Worm (Caenorhabditis elegans) whole organism, young adult: Measurements from ENCODE around the gene pgl-2.

ENCODE experiments used
- B0336.3 ChIP-seq: fragments of 200-800 bp; sonication (Bioruptor generic); IDR thresholded peaks from 2 replicates; pipeline ENCODE4 v1.3.6; 2022; ENCODE audit warnings: missing genetic modification characterization, missing compliant biosample characterization
- C17E4.6 ChIP-seq: fragments of 200-800 bp; sonication (Bioruptor generic); IDR thresholded peaks from 2 replicates; pipeline ENCODE4 v1.3.6; 2022; ENCODE audit warnings: missing genetic modification reagents, missing genetic modification characterization, missing compliant biosample characterization
- D2030.7 ChIP-seq: fragments of 200-800 bp; sonication (Bioruptor generic); IDR thresholded peaks from 2 replicates; pipeline ENCODE4 v1.3.6; 2022; ENCODE audit warnings: missing genetic modification reagents, missing genetic modification characterization, missing compliant biosample characterization
- F10E7.11 ChIP-seq: sonication (generic microtip); optimal IDR thresholded peaks from 2 replicates; lab custom pipeline; 2017; ENCODE audit warnings: mild to moderate bottlenecking, missing genetic modification characterization, moderate library complexity, missing compliant biosample characterization
- F22D6.2 ChIP-seq: sonication (generic microtip); optimal IDR thresholded peaks from 2 replicates; lab custom pipeline; 2016; ENCODE audit warnings: mild to moderate bottlenecking, missing genetic modification characterization, missing compliant biosample characterization
- F23B12.7 ChIP-seq: sonication (generic microtip); optimal IDR thresholded peaks from 2 replicates; lab custom pipeline; 2017; ENCODE audit warnings: missing genetic modification characterization, mild to moderate bottlenecking, missing compliant biosample characterization, antibody characterized with exemption, moderate library complexity; ENCODE audit not compliant: insufficient read depth
- F33H1.4 ChIP-seq: fragments of 200-800 bp; sonication (Bioruptor generic); IDR thresholded peaks from 2 replicates; pipeline ENCODE4 v1.3.6; 2022; ENCODE audit warnings: missing genetic modification reagents, missing genetic modification characterization, missing compliant biosample characterization
- F39B2.1 ChIP-seq: fragments of 200-800 bp; sonication (Bioruptor generic); IDR thresholded peaks from 2 replicates; pipeline ENCODE4 v1.3.6; 2022; ENCODE audit warnings: missing genetic modification reagents, missing genetic modification characterization, missing compliant biosample characterization
- F57C9.4 ChIP-seq: sonication (generic microtip); optimal IDR thresholded peaks from 2 replicates; lab custom pipeline; 2017; ENCODE audit warnings: mild to moderate bottlenecking, missing genetic modification characterization, missing compliant biosample characterization
- T07F8.4 ChIP-seq: sonication (generic microtip); optimal IDR thresholded peaks from 2 replicates; lab custom pipeline; 2016; ENCODE audit warnings: mild to moderate bottlenecking, missing genetic modification characterization, moderate library complexity, missing compliant biosample characterization
- Y56A3A.18 ChIP-seq: fragments of 200-800 bp; sonication (Bioruptor generic); IDR thresholded peaks from 2 replicates; pipeline ENCODE4 v1.3.6; 2022; ENCODE audit warnings: missing genetic modification reagents, missing genetic modification characterization, missing compliant biosample characterization
- Y79H2A.3 ChIP-seq: fragments of 200-800 bp; sonication (Bioruptor generic); conservative IDR thresholded peaks from 2 replicates; pipeline ENCODE4 v1.3.6; 2022; ENCODE audit warnings: missing genetic modification reagents, missing genetic modification characterization, missing compliant biosample characterization
- aptf-3 ChIP-seq: fragments of 200-800 bp; sonication (Bioruptor generic); IDR thresholded peaks from 2 replicates; pipeline ENCODE4 v1.3.6; 2022; ENCODE audit warnings: missing genetic modification characterization, missing compliant biosample characterization
- athp-1 ChIP-seq: sonication (generic microtip); optimal IDR thresholded peaks from 2 replicates; lab custom pipeline; 2017; ENCODE audit warnings: mild to moderate bottlenecking, missing genetic modification characterization, missing compliant biosample characterization
- bed-1 ChIP-seq: fragments of 200-800 bp; sonication (Bioruptor generic); IDR thresholded peaks from 2 replicates; pipeline ENCODE4 v1.3.6; 2022; ENCODE audit warnings: missing genetic modification reagents, missing genetic modification characterization, missing compliant biosample characterization
- bed-2 ChIP-seq: fragments of 200-800 bp; sonication (Bioruptor generic); IDR thresholded peaks from 2 replicates; pipeline ENCODE4 v1.3.6; 2022; ENCODE audit warnings: missing genetic modification reagents, missing genetic modification characterization, missing compliant biosample characterization
- ccch-3 ChIP-seq: fragments of 200-800 bp; sonication (Bioruptor generic); optimal IDR thresholded peaks from 2 replicates; lab custom pipeline; 2018; ENCODE audit warnings: mild to moderate bottlenecking, missing genetic modification characterization, missing compliant biosample characterization
- ceh-58 ChIP-seq: fragments of 200-800 bp; sonication (Bioruptor generic); IDR thresholded peaks from 2 replicates; pipeline ENCODE4 v1.3.6; 2022; ENCODE audit warnings: missing genetic modification characterization, missing compliant biosample characterization
- ceh-91 ChIP-seq: fragments of 200-800 bp; sonication (Bioruptor generic); IDR thresholded peaks from 2 replicates; pipeline ENCODE4 v1.3.6; 2022; ENCODE audit warnings: missing genetic modification reagents, missing genetic modification characterization, missing compliant biosample characterization
- chd-7 ChIP-seq: sonication (generic microtip); optimal IDR thresholded peaks from 2 replicates; lab custom pipeline; 2016; ENCODE audit warnings: mild to moderate bottlenecking, missing genetic modification characterization, moderate library complexity, missing compliant biosample characterization
- die-1 ChIP-seq: sonication (generic microtip); optimal IDR thresholded peaks from 2 replicates; lab custom pipeline; 2016; ENCODE audit warnings: missing genotype, mild to moderate bottlenecking, missing genetic modification characterization, missing compliant biosample characterization
- efl-1 ChIP-seq: fragments of 150-350 bp; optimal IDR thresholded peaks from 2 replicates; lab custom pipeline; 2014; ENCODE audit warnings: missing biosample characterization, missing genetic modification reagents, missing genetic modification characterization
- egl-18 ChIP-seq: fragments of 200-800 bp; sonication (Bioruptor generic); IDR thresholded peaks from 2 replicates; pipeline ENCODE4 v1.3.6; 2022; ENCODE audit warnings: missing genetic modification reagents, missing genetic modification characterization, missing compliant biosample characterization
- fkh-3 ChIP-seq: sonication (generic microtip); optimal IDR thresholded peaks from 2 replicates; lab custom pipeline; 2016; ENCODE audit warnings: mild to moderate bottlenecking, missing genetic modification characterization, missing compliant biosample characterization
- him-1 ChIP-seq: sonication (generic microtip); optimal IDR thresholded peaks from 2 replicates; lab custom pipeline; 2016; ENCODE audit warnings: missing genotype, missing genetic modification reagents, missing genetic modification characterization, missing compliant biosample characterization
- hmg-1.2 ChIP-seq: fragments of 200-800 bp; sonication (Bioruptor generic); IDR thresholded peaks from 2 replicates; pipeline ENCODE4 v1.3.6; 2022; ENCODE audit warnings: missing genetic modification reagents, missing genetic modification characterization, missing compliant biosample characterization
- hmg-20 ChIP-seq: fragments of 200-800 bp; sonication (Bioruptor generic); IDR thresholded peaks from 2 replicates; pipeline ENCODE4 v1.3.6; 2022; ENCODE audit warnings: missing genetic modification reagents, missing genetic modification characterization, missing compliant biosample characterization
- hsf-1 ChIP-seq: fragments of 200-800 bp; sonication (Bioruptor generic); IDR thresholded peaks from 2 replicates; pipeline ENCODE4 v1.3.6; 2022; ENCODE audit warnings: missing genetic modification reagents, missing genetic modification characterization, missing compliant biosample characterization
- lag-1 ChIP-seq: fragments of 200-800 bp; sonication (Bioruptor generic); IDR thresholded peaks from 2 replicates; pipeline ENCODE4 v1.3.6; 2022; ENCODE audit warnings: missing genetic modification reagents, missing genetic modification characterization, missing compliant biosample characterization
- let-526 ChIP-seq: fragments of 200-800 bp; sonication (Bioruptor generic); IDR thresholded peaks from 2 replicates; pipeline ENCODE4 v1.3.6; 2022; ENCODE audit warnings: missing genetic modification reagents, missing genetic modification characterization, missing compliant biosample characterization
- let-607 ChIP-seq, 2 experiments: fragments of 200-800 bp in 1 of 2; sonication (Bioruptor generic) in 1 of 2; sonication (generic microtip) in 1 of 2; optimal IDR thresholded peaks; 2 replicates each; lab custom pipeline; 2016 to 2018; ENCODE audit warnings: mild to moderate bottlenecking in 2 of 2, missing compliant biosample characterization in 2 of 2, missing genetic modification characterization in 2 of 2, moderate library complexity in 2 of 2, missing genotype in 1 of 2
- lin-35 ChIP-seq, 3 experiments: fragments of 150-350 bp in 2 of 3; sonication (generic microtip) in 1 of 3; optimal IDR thresholded peaks; 2 replicates each; lab custom pipeline; 2014 to 2018; ENCODE audit warnings: missing biosample characterization in 3 of 3, missing genetic modification characterization in 3 of 3, missing genetic modification reagents in 3 of 3
- lir-1 ChIP-seq: fragments of 200-800 bp; sonication (Bioruptor generic); conservative IDR thresholded peaks from 2 replicates; pipeline ENCODE4 v1.3.6; 2022; ENCODE audit warnings: missing genetic modification reagents, missing genetic modification characterization, missing compliant biosample characterization
- madf-3 ChIP-seq: fragments of 200-800 bp; sonication (Bioruptor generic); IDR thresholded peaks from 2 replicates; pipeline ENCODE4 v1.3.6; 2022; ENCODE audit warnings: missing genetic modification reagents, missing genetic modification characterization, missing compliant biosample characterization
- madf-6 ChIP-seq: fragments of 200-800 bp; sonication (Bioruptor generic); IDR thresholded peaks from 2 replicates; pipeline ENCODE4 v1.3.6; 2022; ENCODE audit warnings: missing genetic modification reagents, missing genetic modification characterization, missing compliant biosample characterization
- mes-4 ChIP-seq: sonication (generic microtip); optimal IDR thresholded peaks from 2 replicates; lab custom pipeline; 2016; ENCODE audit warnings: missing genotype, missing genetic modification characterization, missing compliant biosample characterization
- nfya-1 ChIP-seq: sonication (generic microtip); optimal IDR thresholded peaks from 2 replicates; lab custom pipeline; 2017; ENCODE audit warnings: antibody characterized with exemption, missing compliant biosample characterization, missing genetic modification characterization, borderline replicate concordance; ENCODE audit not compliant: insufficient read depth
- nfya-2 ChIP-seq: fragments of 200-800 bp; sonication (Bioruptor generic); IDR thresholded peaks from 2 replicates; pipeline ENCODE4 v1.3.6; 2022; ENCODE audit warnings: missing genetic modification reagents, missing genetic modification characterization, missing compliant biosample characterization
- nhr-120 ChIP-seq: fragments of 200-800 bp; sonication (Bioruptor generic); IDR thresholded peaks from 2 replicates; pipeline ENCODE4 v1.3.6; 2022; ENCODE audit warnings: missing genetic modification characterization, missing compliant biosample characterization
- nhr-27 ChIP-seq: fragments of 200-800 bp; sonication (Bioruptor generic); optimal IDR thresholded peaks from 2 replicates; lab custom pipeline; 2018; ENCODE audit warnings: mild to moderate bottlenecking, missing genetic modification characterization, moderate library complexity, missing compliant biosample characterization
- nhr-90 ChIP-seq: sonication (generic microtip); optimal IDR thresholded peaks from 2 replicates; lab custom pipeline; 2016; ENCODE audit warnings: missing genotype, mild to moderate bottlenecking, missing genetic modification characterization, missing compliant biosample characterization
- rcor-1 ChIP-seq: fragments of 200-800 bp; sonication (Bioruptor generic); IDR thresholded peaks from 2 replicates; pipeline ENCODE4 v1.3.6; 2022; ENCODE audit warnings: missing genetic modification reagents, missing genetic modification characterization, missing compliant biosample characterization
- rec-8 ChIP-seq, 2 experiments: sonication (generic microtip); optimal IDR thresholded peaks; 2 replicates each; lab custom pipeline; 2016; ENCODE audit warnings: mild to moderate bottlenecking in 2 of 2, missing genetic modification characterization in 2 of 2, missing genetic modification reagents in 2 of 2, missing genotype in 2 of 2, missing biosample characterization in 1 of 2, missing compliant biosample characterization in 1 of 2, moderate library complexity in 1 of 2
- sea-2 ChIP-seq: fragments of 200-800 bp; sonication (Bioruptor generic); IDR thresholded peaks from 2 replicates; pipeline ENCODE4 v1.3.6; 2022; ENCODE audit warnings: missing genetic modification characterization, missing compliant biosample characterization
- snpc-4 ChIP-seq, 5 experiments: fragments of 150-350 bp in 1 of 5; sonication (generic microtip) in 4 of 5; optimal IDR thresholded peaks; 2 replicates each; lab custom pipeline; 2014 to 2018; ENCODE audit warnings: missing genetic modification characterization in 5 of 5, missing biosample characterization in 3 of 5, antibody characterized with exemption in 2 of 5, mild to moderate bottlenecking in 2 of 5, missing compliant biosample characterization in 2 of 5, missing genotype in 2 of 5, moderate library complexity in 2 of 5, missing genetic modification reagents in 1 of 5
- unc-130 ChIP-seq: sonication (generic microtip); optimal IDR thresholded peaks from 2 replicates; lab custom pipeline; 2016; ENCODE audit warnings: missing genetic modification reagents, missing genetic modification characterization, missing compliant biosample characterization
- zim-3 ChIP-seq: sonication (generic microtip); optimal IDR thresholded peaks from 2 replicates; lab custom pipeline; 2017; ENCODE audit warnings: mild to moderate bottlenecking, missing genetic modification characterization, moderate library complexity, missing compliant biosample characterization
- ztf-3 ChIP-seq: fragments of 200-800 bp; sonication (Bioruptor generic); optimal IDR thresholded peaks from 2 replicates; lab custom pipeline; 2018; ENCODE audit warnings: mild to moderate bottlenecking, missing genetic modification characterization, missing compliant biosample characterization

pgl-2 gene

ce11 chrIII:8652922-8653321, 22.3 kb downstream of the pgl-2 start (continued):
- TF ChIP-seq madf-3 (no peak), hmg-1.2 (GFP tag; lab: Robert Waterston, UW) (peak; percentile 64), F10E7.11 (tag; lab: Kevin White, UChicago) (no peak), let-526 (GFP tag; lab: Robert Waterston, UW) (0 out of 2 replicates have a peak, but pooled peaks have one; percentile 45), sea-2 (no peak), ccch-3 (GFP tag; lab: Kevin White, UChicago) (no peak), chd-7 (tag; lab: Kevin White, UChicago) (peak; percentile 62), fkh-3 (tag; lab: Kevin White, UChicago) (no peak), nfya-2 (GFP tag; lab: Robert Waterston, UW) (no peak), F22D6.2 (tag; lab: Kevin White, UChicago) (peak; percentile 25), lag-1 (GFP tag; lab: Robert Waterston, UW) (no peak), hsf-1 (GFP tag; lab: Robert Waterston, UW) (no peak), hmg-20 (GFP tag; lab: Robert Waterston, UW) (no peak), T07F8.4 (tag; lab: Kevin White, UChicago) (no peak), bed-2 (no peak), F39B2.1 (GFP tag; lab: Robert Waterston, UW) (no peak), egl-18 (GFP tag; lab: Robert Waterston, UW) (no peak), lin-35 (GFP tag; optimal IDR thresholded peaks at IDR 0.05; lab: Kevin White, UChicago) (peak in 1 of 3 experiments; percentile 60), ztf-3 (no peak), D2030.7 (0 out of 2 replicates have a peak, but pooled peaks have one; percentile 11), athp-1 (tag; lab: Kevin White, UChicago) (no peak), aptf-3 (GFP tag; lab: Robert Waterston, UW) (no peak), Y79H2A.3 (GFP tag; lab: Robert Waterston, UW) (no peak), F23B12.7 (peak; percentile 62), rcor-1 (GFP tag; lab: Robert Waterston, UW) (0 out of 2 replicates have a peak, but pooled peaks have one; percentile 29), unc-130 (GFP tag; lab: Kevin White, UChicago) (no peak), Y56A3A.18 (0 out of 2 replicates have a peak, but pooled peaks have one; percentile 58), C17E4.6 (GFP tag; lab: Robert Waterston, UW) (no peak), nhr-90 (tag; lab: Kevin White, UChicago) (peak; percentile 43), madf-6 (GFP tag; lab: Robert Waterston, UW) (peak; percentile 40; the same call in 1 of the 2 replicates), die-1 (tag; lab: Kevin White, UChicago) (peak; percentile 65), F57C9.4 (tag; lab: Kevin White, UChicago) (no peak), rec-8 (tag; optimal IDR thresholded peaks at IDR 0.05; lab: Kevin White, UChicago) (no peak), mes-4 (tag; lab: Kevin White, UChicago) (no peak), ceh-91 (GFP tag; lab: Robert Waterston, UW) (no peak), zim-3 (tag; lab: Kevin White, UChicago) (no peak), bed-1 (no peak), F33H1.4 (GFP tag; lab: Robert Waterston, UW) (no peak), him-1 (tag; lab: Kevin White, UChicago) (no peak), nfya-1 (no peak), efl-1 (GFP tag; lab: Kevin White, UChicago) (no peak), lir-1 (GFP tag; lab: Robert Waterston, UW) (no peak), let-607 (tag; optimal IDR thresholded peaks at IDR 0.05; lab: Kevin White, UChicago) (peak in 1 of 2 experiments; percentile 18), snpc-4 (GFP tag; optimal IDR thresholded peaks at IDR 0.05; lab: Kevin White, UChicago) (no peak), snpc-4 (tag; optimal IDR thresholded peaks at IDR 0.05; lab: Kevin White, UChicago) (no peak), nhr-120 (GFP tag; lab: Robert Waterston, UW) (0 out of 2 replicates have a peak, but pooled peaks have one; percentile 52), ceh-58 (no peak), nhr-27 (tag; lab: Kevin White, UChicago) (no peak), B0336.3 (GFP tag; lab: Robert Waterston, UW) (0 out of 2 replicates have a peak, but pooled peaks have one; percentile 18)
